Fruit fly (Drosophila melanogaster): ENCODE results near the gene PolE1.
A peak's percentile ranks its signal among the peaks of the same experiment; 100 is the strongest.

The PolE1 gene

DNA sequence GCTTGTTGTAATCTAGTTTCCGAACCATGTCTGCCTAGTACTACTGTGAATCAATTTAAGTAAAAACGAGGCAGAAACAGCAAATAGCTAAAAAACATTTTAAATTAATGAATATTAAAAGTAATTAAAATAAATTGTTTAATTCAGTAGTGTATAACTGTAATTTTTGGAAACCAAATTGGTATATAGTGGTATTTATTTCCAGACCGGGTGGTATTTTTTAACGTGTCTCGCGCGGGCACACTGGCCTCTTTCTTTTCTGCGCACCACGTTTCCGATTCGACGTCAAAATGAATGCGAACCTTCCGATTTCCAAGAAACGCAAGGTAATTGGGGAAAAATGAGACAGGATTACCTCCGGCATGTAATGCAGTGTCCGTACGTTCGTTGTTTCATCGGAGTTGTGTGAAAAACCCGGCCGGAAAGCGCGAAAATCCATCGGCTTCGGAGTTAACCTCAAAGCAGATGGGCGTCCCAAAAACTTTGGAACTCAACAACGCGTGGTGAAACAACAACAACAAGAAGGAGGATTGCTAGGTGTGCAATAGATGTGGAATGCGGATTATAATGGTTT, 10.7 kb downstream of the PolE1 start, which contains the start of gene RpS3 (continued):
- TF ChIP-seq oc (tag; optimal IDR thresholded peaks at IDR 0.05) = no peak
- 0 out of 3 replicates have a peak, but pooled peaks have one; percentile 31 for TF ChIP-seq dysf (GFP tag; IDR thresholded peaks at IDR 0.05)
- TF ChIP-seq CG8089 (GFP tag; optimal IDR thresholded peaks at IDR 0.05) = no peak
- TF ChIP-seq tna (GFP tag; IDR thresholded peaks at IDR 0.05; ENCODE audit: partially characterized antibody) = 0 out of 2 replicates have a peak, but pooled peaks have one; percentile 17
- no peak for TF ChIP-seq CG10147 (GFP tag; optimal IDR thresholded peaks at IDR 0.05)
- TF ChIP-seq CG11723 (GFP tag; optimal IDR thresholded peaks at IDR 0.05) = no peak
- TF ChIP-seq gcm (GFP tag; optimal IDR thresholded peaks at IDR 0.05) = peak; percentile 16
- no peak for TF ChIP-seq psq (GFP tag; optimal IDR thresholded peaks at IDR 0.05)
- TF ChIP-seq ato (GFP tag; IDR thresholded peaks at IDR 0.05; ENCODE audit: partially characterized antibody) = no peak
- TF ChIP-seq Poxn (GFP tag; IDR thresholded peaks at IDR 0.05) = no peak
- no peak for TF ChIP-seq pum (GFP tag; optimal IDR thresholded peaks at IDR 0.05)
- TF ChIP-seq Max (GFP tag; optimal IDR thresholded peaks at IDR 0.05) = peak; percentile 86
- TF ChIP-seq fru (optimal IDR thresholded peaks at IDR 0.05) = no peak
- no peak for TF ChIP-seq CG9215 (GFP tag; IDR thresholded peaks at IDR 0.05)
- TF ChIP-seq CG31365 (tag; optimal IDR thresholded peaks at IDR 0.05) = no peak
- TF ChIP-seq tup (GFP tag; optimal IDR thresholded peaks at IDR 0.05) = no peak
- TF ChIP-seq Sry-β (GFP tag; optimal IDR thresholded peaks at IDR 0.05) = no peak
- no peak for TF ChIP-seq crol (GFP tag; IDR thresholded peaks at IDR 0.05)
- no peak for TF ChIP-seq sc (optimal IDR thresholded peaks at IDR 0.05)
- no peak for TF ChIP-seq sc (GFP tag; optimal IDR thresholded peaks at IDR 0.05)
- no peak for TF ChIP-seq danr (GFP tag; IDR thresholded peaks at IDR 0.05)
- peak; percentile 22 for TF ChIP-seq CG13296 (GFP tag; optimal IDR thresholded peaks at IDR 0.05)
- TF ChIP-seq CG6765 (GFP tag; optimal IDR thresholded peaks at IDR 0.05) = peak; percentile 39
- peak; percentile 24 for TF ChIP-seq CG30020 (tag; optimal IDR thresholded peaks at IDR 0.05)
- no peak for TF ChIP-seq slbo (GFP tag; IDR thresholded peaks at IDR 0.05)
- TF ChIP-seq Chrac-16 (GFP tag; optimal IDR thresholded peaks at IDR 0.05) = no peak
- no peak for TF ChIP-seq z (GFP tag; IDR thresholded peaks at IDR 0.05)
- peak; percentile 37 for TF ChIP-seq BEAF-32 (GFP tag; optimal IDR thresholded peaks at IDR 0.05)
- no peak for TF ChIP-seq Blimp-1 (GFP tag; optimal IDR thresholded peaks at IDR 0.05)
- peak; percentile 66 for TF ChIP-seq Lhr (GFP tag; optimal IDR thresholded peaks at IDR 0.05)
- TF ChIP-seq cad (GFP tag; optimal IDR thresholded peaks at IDR 0.05) = no peak
- no peak for TF ChIP-seq CG5180 (GFP tag; optimal IDR thresholded peaks at IDR 0.05)
- TF ChIP-seq CG10979 (tag; optimal IDR thresholded peaks at IDR 0.05) = no peak
- peak; percentile 53; the same call in 1 of the 2 replicates for TF ChIP-seq bbx (GFP tag; IDR thresholded peaks at IDR 0.05; ENCODE audit: partially characterized antibody)
- TF ChIP-seq Stat92E (GFP tag; optimal IDR thresholded peaks at IDR 0.05) = peak in 1 of 3 experiments; percentile 40
- TF ChIP-seq tin (GFP tag; optimal IDR thresholded peaks at IDR 0.05) = no peak
- TF ChIP-seq CG5245 (GFP tag; optimal IDR thresholded peaks at IDR 0.05) = no peak
- no peak for TF ChIP-seq CG14860 (GFP tag; IDR thresholded peaks at IDR 0.05; ENCODE audit: partially characterized antibody)
- no peak for TF ChIP-seq CG10565 (GFP tag; optimal IDR thresholded peaks at IDR 0.05)
- no peak for TF ChIP-seq CG30431 (GFP tag; optimal IDR thresholded peaks at IDR 0.05)
- peak; percentile 94 for TF ChIP-seq CG2712 (tag; optimal IDR thresholded peaks at IDR 0.05)
- peak; percentile 2 for TF ChIP-seq CG7987 (GFP tag; optimal IDR thresholded peaks at IDR 0.05)
- no peak for TF ChIP-seq maf-S (GFP tag; optimal IDR thresholded peaks at IDR 0.05)
- no peak for TF ChIP-seq Bteb2 (GFP tag; optimal IDR thresholded peaks at IDR 0.05)
- TF ChIP-seq CG8478 (optimal IDR thresholded peaks at IDR 0.05) = no peak
- TF ChIP-seq zfh2 (GFP tag; optimal IDR thresholded peaks at IDR 0.05) = no peak
- TF ChIP-seq Doc3 (GFP tag; IDR thresholded peaks at IDR 0.05; ENCODE audit: partially characterized antibody) = no peak
- TF ChIP-seq B-H1 (GFP tag; IDR thresholded peaks at IDR 0.05) = no peak
- no peak for TF ChIP-seq CG17612 (GFP tag; IDR thresholded peaks at IDR 0.05)
- no peak for TF ChIP-seq lilli (GFP tag; optimal IDR thresholded peaks at IDR 0.05)
- TF ChIP-seq ash1 (GFP tag; optimal IDR thresholded peaks at IDR 0.05) = no peak
